Fruit fly (Drosophila melanogaster): ENCODE results near the gene CG4950.

DNA sequence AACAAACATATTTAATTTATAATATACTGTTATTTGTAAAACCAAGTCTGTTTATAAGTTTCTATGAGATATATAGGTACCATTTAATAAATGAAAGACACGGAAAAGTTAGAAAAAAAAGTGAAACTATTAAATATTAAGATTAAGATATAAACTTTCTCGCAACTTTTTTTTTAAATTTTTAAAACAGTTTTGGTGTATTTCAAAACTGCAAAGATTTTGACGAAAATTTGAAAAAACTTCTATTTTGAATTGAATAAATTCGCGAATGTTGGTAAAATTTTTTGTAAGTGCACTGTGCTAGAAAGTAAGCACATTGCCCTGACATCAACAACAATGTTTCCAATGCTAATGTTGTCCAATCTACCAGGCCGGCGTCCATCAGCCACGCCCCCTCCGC is 46.7 kb downstream of the CG4950 start:
- no peak for TF ChIP-seq CG8478 (optimal IDR thresholded peaks at IDR 0.05)
- TF ChIP-seq CTCF (optimal IDR thresholded peaks at IDR 0.05) = no peak
